Worm (Caenorhabditis elegans) whole organism, early embryonic: ENCODE measurements around the gene ZK1248.20.

Experiments used
- B0310.2 ChIP-seq: sonication (generic microtip); optimal IDR thresholded peaks from 2 replicates; lab custom pipeline; 2016; ENCODE audit warnings: mild to moderate bottlenecking, missing genetic modification characterization, missing compliant biosample characterization
- F13C5.2 ChIP-seq: sonication (generic microtip); optimal IDR thresholded peaks from 2 replicates; lab custom pipeline; 2017; ENCODE audit warnings: mild to moderate bottlenecking, missing genetic modification characterization, inconsistent platforms, missing compliant biosample characterization
- aly-1 ChIP-seq: sonication (generic microtip); optimal IDR thresholded peaks from 2 replicates; lab custom pipeline; 2016; ENCODE audit warnings: missing genetic modification characterization, missing compliant biosample characterization
- ama-1 ChIP-seq: fragments of 150-350 bp; optimal IDR thresholded peaks from 2 replicates; lab custom pipeline; 2014
- ceh-13 ChIP-seq: fragments of 200-800 bp; sonication (Bioruptor generic); optimal IDR thresholded peaks from 2 replicates; lab custom pipeline; 2018; ENCODE audit warnings: mild to moderate bottlenecking, missing genetic modification characterization, missing compliant biosample characterization
- ceh-36 ChIP-seq: sonication (generic microtip); optimal IDR thresholded peaks from 2 replicates; lab custom pipeline; 2016; ENCODE audit warnings: missing genetic modification characterization, inconsistent platforms, missing compliant biosample characterization
- ets-7 ChIP-seq: sonication (generic microtip); optimal IDR thresholded peaks from 2 replicates; lab custom pipeline; 2016; ENCODE audit warnings: missing genotype, missing genetic modification characterization, missing compliant biosample characterization
- flt-1 ChIP-seq: fragments of 200-800 bp; sonication (Bioruptor generic); IDR thresholded peaks from 2 replicates; pipeline ENCODE4 v1.3.6; 2022; ENCODE audit warnings: missing genetic modification characterization, missing compliant biosample characterization
- hmbx-1 ChIP-seq: sonication (generic microtip); optimal IDR thresholded peaks from 2 replicates; lab custom pipeline; 2016; ENCODE audit warnings: mild to moderate bottlenecking, missing genetic modification characterization, missing compliant biosample characterization
- hmg-4 ChIP-seq: fragments of 200-800 bp; sonication (Bioruptor generic); optimal IDR thresholded peaks from 2 replicates; lab custom pipeline; 2018; ENCODE audit warnings: mild to moderate bottlenecking, missing genetic modification characterization, missing compliant biosample characterization
- hnd-1 ChIP-seq: sonication (generic microtip); optimal IDR thresholded peaks from 2 replicates; lab custom pipeline; 2016; ENCODE audit warnings: missing genetic modification characterization, missing compliant biosample characterization
- pes-1 ChIP-seq: fragments of 200-800 bp; sonication (Bioruptor generic); IDR thresholded peaks from 2 replicates; pipeline ENCODE4 v1.3.6; 2022; ENCODE audit warnings: missing genetic modification reagents, missing genetic modification characterization, missing compliant biosample characterization
- scrt-1 ChIP-seq: fragments of 200-800 bp; sonication (Bioruptor generic); IDR thresholded peaks from 2 replicates; pipeline ENCODE4 v1.3.6; 2022; ENCODE audit warnings: missing genetic modification characterization, missing compliant biosample characterization
- sea-1 ChIP-seq: fragments of 200-800 bp; sonication (Bioruptor generic); conservative IDR thresholded peaks from 2 replicates; pipeline ENCODE4 v1.3.6; 2022; ENCODE audit warnings: missing genetic modification characterization, missing compliant biosample characterization
- tbx-11 ChIP-seq: fragments of 200-800 bp; sonication (Bioruptor generic); IDR thresholded peaks from 2 replicates; pipeline ENCODE4 v1.3.6; 2022; ENCODE audit warnings: missing genetic modification characterization, missing compliant biosample characterization
- tbx-37 ChIP-seq: fragments of 200-800 bp; sonication (Bioruptor generic); conservative IDR thresholded peaks from 2 replicates; pipeline ENCODE4 v1.3.6; 2022; ENCODE audit warnings: missing genetic modification reagents, missing genetic modification characterization, missing compliant biosample characterization
- tra-4 ChIP-seq: sonication (generic microtip); optimal IDR thresholded peaks from 2 replicates; lab custom pipeline; 2017; ENCODE audit warnings: missing genetic modification characterization, missing compliant biosample characterization

ZK1248.20 gene

ce11 chrII:5816346-5816745 is at the start of gene ZK1248.20:
Gene ZK1248.20, plus strand, starts transcription at chrII:5816646.
- no peak for TF ChIP-seq B0310.2
- no peak for TF ChIP-seq F13C5.2 (tag; lab: Kevin White, UChicago)
- no peak for TF ChIP-seq tra-4 (tag; lab: Kevin White, UChicago)
- TF ChIP-seq pes-1 (GFP tag; lab: Robert Waterston, UW) = no peak
- TF ChIP-seq scrt-1 (GFP tag; lab: Robert Waterston, UW) = no peak
- TF ChIP-seq hnd-1 (tag; lab: Kevin White, UChicago) = no peak
- TF ChIP-seq tbx-11 (GFP tag; lab: Robert Waterston, UW) = no peak
- TF ChIP-seq ceh-36 (tag; lab: Kevin White, UChicago) = no peak
- TF ChIP-seq hmbx-1 = no peak
- no peak for TF ChIP-seq aly-1 (tag; lab: Kevin White, UChicago)
- no peak for TF ChIP-seq ceh-13 (GFP tag; lab: Kevin White, UChicago)
- TF ChIP-seq ets-7 = no peak
- no peak for TF ChIP-seq sea-1 (GFP tag; lab: Robert Waterston, UW)
- TF ChIP-seq ama-1 (lab: Kevin White, UChicago) = no peak
- no peak for TF ChIP-seq flt-1 (GFP tag; lab: Robert Waterston, UW)
- TF ChIP-seq tbx-37 (GFP tag; lab: Robert Waterston, UW) = no peak

ce11 chrII:5768274-5768820 is 48.1 kb upstream of the ZK1248.20 start:
- no peak for TF ChIP-seq sea-1 (GFP tag; lab: Robert Waterston, UW)
- no peak for TF ChIP-seq ceh-13 (GFP tag; lab: Kevin White, UChicago)
- no peak for TF ChIP-seq ets-7
- no peak for TF ChIP-seq flt-1 (GFP tag; lab: Robert Waterston, UW)
- TF ChIP-seq F13C5.2 (tag; lab: Kevin White, UChicago) = no peak
- TF ChIP-seq B0310.2 = no peak
- TF ChIP-seq pes-1 (GFP tag; lab: Robert Waterston, UW) = no peak
- TF ChIP-seq ama-1 (lab: Kevin White, UChicago) = no peak
- no peak for TF ChIP-seq aly-1 (tag; lab: Kevin White, UChicago)
- no peak for TF ChIP-seq hmg-4
- TF ChIP-seq tra-4 (tag; lab: Kevin White, UChicago) = no peak
- TF ChIP-seq tbx-37 (GFP tag; lab: Robert Waterston, UW) = no peak
- TF ChIP-seq scrt-1 (GFP tag; lab: Robert Waterston, UW) = no peak
- TF ChIP-seq ceh-36 (tag; lab: Kevin White, UChicago) = no peak
- no peak for TF ChIP-seq hnd-1 (tag; lab: Kevin White, UChicago)
- TF ChIP-seq tbx-11 (GFP tag; lab: Robert Waterston, UW) = no peak

ce11 chrII:5772547-5773142 is 43.8 kb upstream of the ZK1248.20 start:
- peak; percentile 78 for TF ChIP-seq tbx-11 (GFP tag; lab: Robert Waterston, UW)
- no peak for TF ChIP-seq hmbx-1
- TF ChIP-seq aly-1 (tag; lab: Kevin White, UChicago) = no peak
- TF ChIP-seq flt-1 (GFP tag; lab: Robert Waterston, UW) = peak; percentile 56; the same call in 1 of the 2 replicates
- no peak for TF ChIP-seq tra-4 (tag; lab: Kevin White, UChicago)
- TF ChIP-seq hmg-4 = peak; percentile 62
- no peak for TF ChIP-seq sea-1 (GFP tag; lab: Robert Waterston, UW)
- TF ChIP-seq B0310.2 = peak; percentile 47
- peak; percentile 75 for TF ChIP-seq scrt-1 (GFP tag; lab: Robert Waterston, UW)
- peak; percentile 64 for TF ChIP-seq tbx-37 (GFP tag; lab: Robert Waterston, UW)
- TF ChIP-seq pes-1 (GFP tag; lab: Robert Waterston, UW) = peak; percentile 78
- TF ChIP-seq ceh-36 (tag; lab: Kevin White, UChicago) = peak; percentile 89
- TF ChIP-seq ceh-13 (GFP tag; lab: Kevin White, UChicago) = peak; percentile 38
- TF ChIP-seq F13C5.2 (tag; lab: Kevin White, UChicago) = peak; percentile 66
- no peak for TF ChIP-seq ama-1 (lab: Kevin White, UChicago)
- TF ChIP-seq hnd-1 (tag; lab: Kevin White, UChicago) = peak; percentile 59
- TF ChIP-seq ets-7 = no peak

ce11 chrII:5774120-5774519 is 42.3 kb upstream of the ZK1248.20 start, which contains the start of the genes dmd-5 and F10C1.1:
Gene dmd-5, minus strand, starts transcription at chrII:5774220.
Gene F10C1.1, plus strand, starts transcription at chrII:5774229.
- no peak for TF ChIP-seq pes-1 (GFP tag; lab: Robert Waterston, UW)

- no peak for TF ChIP-seq tra-4 (tag; lab: Kevin White, UChicago)
- no peak for TF ChIP-seq hmg-4
These were observed 41.6 kb upstream of the ZK1248.20 start for ce11 chrII:5774879-5775278.

- TF ChIP-seq flt-1 (GFP tag; lab: Robert Waterston, UW) = no peak
- no peak for TF ChIP-seq ets-7
- TF ChIP-seq tbx-37 (GFP tag; lab: Robert Waterston, UW) = no peak
- no peak for TF ChIP-seq hmg-4
- no peak for TF ChIP-seq tra-4 (tag; lab: Kevin White, UChicago)
- TF ChIP-seq sea-1 (GFP tag; lab: Robert Waterston, UW) = no peak
- TF ChIP-seq aly-1 (tag; lab: Kevin White, UChicago) = no peak
- TF ChIP-seq hmbx-1 = no peak
- TF ChIP-seq ama-1 (lab: Kevin White, UChicago) = no peak
- no peak for TF ChIP-seq F13C5.2 (tag; lab: Kevin White, UChicago)
- no peak for TF ChIP-seq ceh-36 (tag; lab: Kevin White, UChicago)
- no peak for TF ChIP-seq tbx-11 (GFP tag; lab: Robert Waterston, UW)
- no peak for TF ChIP-seq pes-1 (GFP tag; lab: Robert Waterston, UW)
These were observed 39.1 kb upstream of the ZK1248.20 start for ce11 chrII:5777372-5777771.

- peak; percentile 18 for TF ChIP-seq F13C5.2 (tag; lab: Kevin White, UChicago)
- no peak for TF ChIP-seq tbx-11 (GFP tag; lab: Robert Waterston, UW)
These were observed 36.6 kb upstream of the ZK1248.20 start for ce11 chrII:5779866-5780265.
